Worm (Caenorhabditis elegans) whole organism, midembryonic: ENCODE results near the gene M176.5.

Experiments
- T22C8.4 ChIP-seq: fragments of 200-800 bp; sonication (Bioruptor generic); IDR thresholded peaks from 2 replicates; pipeline ENCODE4 v1.3.6; 2022; ENCODE audit warnings: missing genetic modification characterization, missing compliant biosample characterization
- cog-1 ChIP-seq: sonication (generic microtip); optimal IDR thresholded peaks from 2 replicates; lab custom pipeline; 2016; ENCODE audit warnings: missing genetic modification characterization, missing compliant biosample characterization
- flt-1 ChIP-seq: fragments of 200-800 bp; sonication (Bioruptor generic); IDR thresholded peaks from 2 replicates; pipeline ENCODE4 v1.3.6; 2022; ENCODE audit warnings: missing genetic modification characterization, missing compliant biosample characterization
- med-1 ChIP-seq: sonication (generic microtip); optimal IDR thresholded peaks from 2 replicates; lab custom pipeline; 2017; ENCODE audit warnings: missing genetic modification characterization, mild to moderate bottlenecking, missing compliant biosample characterization, antibody characterized with exemption, missing genetic modification reagents; ENCODE audit not compliant: insufficient read depth
- ref-1 ChIP-seq: fragments of 200-800 bp; sonication (Bioruptor generic); conservative IDR thresholded peaks from 2 replicates; pipeline ENCODE4 v1.3.6; 2022; ENCODE audit warnings: missing genetic modification reagents, missing genetic modification characterization, missing compliant biosample characterization
- ztf-29 ChIP-seq: fragments of 200-800 bp; sonication (Bioruptor generic); IDR thresholded peaks from 2 replicates; pipeline ENCODE4 v1.3.6; 2022; ENCODE audit warnings: missing genetic modification reagents, missing genetic modification characterization, missing compliant biosample characterization

DNA sequence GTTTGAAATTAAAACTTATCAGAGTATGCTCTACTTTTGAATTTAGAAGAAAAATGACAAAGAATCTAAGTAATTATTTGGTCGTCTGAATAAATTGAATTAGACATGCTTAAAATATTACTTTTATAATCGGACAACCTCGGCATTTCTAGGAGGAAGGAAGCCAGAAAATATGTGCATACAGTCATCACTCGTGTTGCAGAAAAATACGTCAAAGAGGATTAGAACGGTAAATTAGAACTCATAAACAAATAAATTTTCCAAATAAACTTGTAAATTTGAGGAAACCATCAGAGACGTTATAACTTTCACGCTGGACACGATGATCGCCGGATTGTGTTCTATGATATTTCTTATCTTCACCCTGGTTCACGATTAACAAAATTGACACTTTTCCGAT, 26.8 kb upstream of the M176.5 start, which contains the start of gene chil-19:
- TF ChIP-seq flt-1 (no peak), ref-1 (GFP tag; lab: Robert Waterston, UW) (no peak), med-1 (GFP tag; lab: Kevin White, UChicago) (no peak), T22C8.4 (GFP tag; lab: Robert Waterston, UW) (no peak), cog-1 (tag; lab: Kevin White, UChicago) (no peak), ztf-29 (GFP tag; lab: Robert Waterston, UW) (no peak)
